Fruit fly (Drosophila melanogaster) whole organism, pupa: ENCODE measurements around the gene CG34384.

Source experiments
- CG15710 ChIP-seq: fragments of 200-800 bp; sonication (Bioruptor generic); optimal IDR thresholded peaks from 2 replicates; lab custom pipeline; 2018; ENCODE audit warnings: missing biosample characterization, mild to moderate bottlenecking, missing genetic modification characterization, moderate library complexity
- CG32121 ChIP-seq: fragments of 200-800 bp; sonication (Bioruptor generic); IDR thresholded peaks from 2 replicates; pipeline ENCODE4 v1.3.6; 2022; ENCODE audit warnings: missing biosample characterization, missing genetic modification characterization
- CG9948 ChIP-seq: fragments of 200-800 bp; sonication (Bioruptor generic); optimal IDR thresholded peaks from 2 replicates; lab custom pipeline; 2018; ENCODE audit warnings: missing biosample characterization, mild to moderate bottlenecking, missing genetic modification characterization, moderate library complexity
- D1 ChIP-seq: fragments of 200-800 bp; sonication (Bioruptor generic); optimal IDR thresholded peaks from 2 replicates; lab custom pipeline; 2018; ENCODE audit warnings: missing biosample characterization, mild to moderate bottlenecking, missing genetic modification characterization, moderate library complexity
- EcR ChIP-seq: fragments of 200-800 bp; sonication (Bioruptor generic); optimal IDR thresholded peaks from 3 replicates; lab custom pipeline; 2019; ENCODE audit warnings: missing biosample characterization, missing genetic modification characterization, mild to moderate bottlenecking, moderate library complexity, missing genetic modification reagents
- fd96Ca ChIP-seq: fragments of 200-800 bp; sonication (Bioruptor generic); IDR thresholded peaks from 3 replicates; pipeline ENCODE4 v1.3.6; 2022; ENCODE audit warnings: missing biosample characterization, missing genetic modification characterization
- rn ChIP-seq: fragments of 200-800 bp; sonication (Bioruptor generic); IDR thresholded peaks from 2 replicates; pipeline ENCODE4 v1.3.6; 2022; ENCODE audit warnings: missing biosample characterization, missing genetic modification characterization

- peak; percentile 84 for TF ChIP-seq fd96Ca (GFP tag; lab: Robert Waterston, UW)
- peak; percentile 61; the same call in 1 of the 2 replicates for TF ChIP-seq rn
- TF ChIP-seq CG15710 (tag; lab: Kevin White, UChicago): peak; percentile 1
- TF ChIP-seq CG32121 (GFP tag; lab: Robert Waterston, UW): peak; percentile 88
- no peak for TF ChIP-seq EcR (GFP tag; lab: Kevin White, UChicago)
- TF ChIP-seq D1 (tag; lab: Kevin White, UChicago): no peak
- TF ChIP-seq CG9948 (tag; lab: Kevin White, UChicago): no peak
Observed at dm6 chr3R:7892246-7893000, 78.3 kb downstream of the CG34384 start.
